Fruit fly (Drosophila melanogaster): ENCODE measurements around the gene Ost48.
A peak's percentile ranks its signal among the peaks of the same experiment; 100 is the strongest.

Gene Ost48

DNA sequence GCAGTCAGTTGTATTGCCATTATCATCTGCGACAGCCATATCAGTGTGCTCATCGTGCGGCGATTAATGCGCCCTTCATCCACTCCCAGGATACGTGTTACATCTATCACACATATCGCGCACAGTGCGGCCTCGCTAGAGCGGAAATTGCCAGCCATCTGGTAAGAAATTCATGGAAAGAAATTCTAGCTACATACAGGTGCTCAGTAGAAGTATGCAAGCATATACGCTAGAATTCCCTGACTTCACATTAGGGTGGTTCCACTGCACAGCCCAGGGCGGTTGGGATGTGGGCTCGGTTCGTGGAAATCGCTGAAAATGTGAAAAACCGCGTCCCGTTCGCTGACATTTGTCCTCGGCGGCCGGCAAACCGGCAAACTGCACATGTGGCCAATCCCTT, 17.1 kb downstream of the Ost48 start (continued):
- TF ChIP-seq CG3726 (GFP tag; IDR thresholded peaks at IDR 0.05) (peak; percentile 80; the same call in 2 of the 3 replicates), Six4 (GFP tag; optimal IDR thresholded peaks at IDR 0.05) (peak; percentile 68), Ravus (GFP tag; IDR thresholded peaks at IDR 0.05) (peak; percentile 55), CG2202 (tag; optimal IDR thresholded peaks at IDR 0.05) (peak; percentile 38), zen (tag; optimal IDR thresholded peaks at IDR 0.05) (peak; percentile 59), chinmo (GFP tag; IDR thresholded peaks at IDR 0.05; ENCODE audit: partially characterized antibody) (no peak), D (optimal IDR thresholded peaks at IDR 0.05) (no peak), D (GFP tag; optimal IDR thresholded peaks at IDR 0.05) (peak; percentile 70), sc (optimal IDR thresholded peaks at IDR 0.05) (no peak), sc (GFP tag; optimal IDR thresholded peaks at IDR 0.05) (peak; percentile 40), Mrtf (GFP tag; IDR thresholded peaks at IDR 0.05) (peak; percentile 85), tap (tag; optimal IDR thresholded peaks at IDR 0.05) (peak; percentile 75), Hmx (GFP tag; optimal IDR thresholded peaks at IDR 0.05) (no peak), CG6254 (GFP tag; optimal IDR thresholded peaks at IDR 0.05) (peak; percentile 40), jumu (GFP tag; optimal IDR thresholded peaks at IDR 0.05) (peak; percentile 65), CG2116 (GFP tag; optimal IDR thresholded peaks at IDR 0.05) (peak; percentile 5), CG32532 (GFP tag; IDR thresholded peaks at IDR 0.05) (peak; percentile 84), sqz (GFP tag; optimal IDR thresholded peaks at IDR 0.05) (peak; percentile 7), CG31441 (GFP tag; IDR thresholded peaks at IDR 0.05) (peak; percentile 63), Lim3 (GFP tag; IDR thresholded peaks at IDR 0.05) (peak; percentile 32; the same call in 1 of the 2 replicates), CG15696 (tag; optimal IDR thresholded peaks at IDR 0.05) (peak; percentile 82), Nf-YC (tag; optimal IDR thresholded peaks at IDR 0.05) (peak; percentile 47), Usf (GFP tag; optimal IDR thresholded peaks at IDR 0.05) (peak; percentile 42), CG10147 (GFP tag; optimal IDR thresholded peaks at IDR 0.05) (no peak), gcm (GFP tag; optimal IDR thresholded peaks at IDR 0.05) (peak; percentile 66), pho (GFP tag; optimal IDR thresholded peaks at IDR 0.05) (peak; percentile 38), CG3065 (GFP tag; optimal IDR thresholded peaks at IDR 0.05) (peak; percentile 20), Opbp (GFP tag; IDR thresholded peaks at IDR 0.05; ENCODE audit: partially characterized antibody) (no peak), Ets65A (GFP tag) (peak; percentile 92), exex (tag; optimal IDR thresholded peaks at IDR 0.05) (no peak), ftz-f1 (GFP tag; optimal IDR thresholded peaks at IDR 0.05) (no peak), CG10654 (GFP tag; optimal IDR thresholded peaks at IDR 0.05) (peak; percentile 64), fu2 (GFP tag; optimal IDR thresholded peaks at IDR 0.05) (no peak), CG8388 (GFP tag; optimal IDR thresholded peaks at IDR 0.05) (peak; percentile 48), trem (tag; optimal IDR thresholded peaks at IDR 0.05) (peak; percentile 31), ttk (GFP tag; IDR thresholded peaks at IDR 0.05) (peak; percentile 83), CG5180 (GFP tag; optimal IDR thresholded peaks at IDR 0.05) (peak; percentile 71), Hr78 (GFP tag; optimal IDR thresholded peaks at IDR 0.05) (no peak), CG14050 (GFP tag; IDR thresholded peaks at IDR 0.05) (peak; percentile 75), gce (GFP tag; IDR thresholded peaks at IDR 0.05) (peak; percentile 64; the same call in 2 of the 3 replicates), mirr (GFP tag; optimal IDR thresholded peaks at IDR 0.05) (peak; percentile 33), al (GFP tag; IDR thresholded peaks at IDR 0.05) (peak; percentile 55), klu (GFP tag; IDR thresholded peaks at IDR 0.05) (peak; percentile 45; the same call in 1 of the 2 replicates), ewg (GFP tag; optimal IDR thresholded peaks at IDR 0.05) (peak; percentile 53), CG8290 (GFP tag; optimal IDR thresholded peaks at IDR 0.05) (peak; percentile 61), CG8290 (tag; optimal IDR thresholded peaks at IDR 0.05) (peak in 1 of 2 experiments; percentile 8), gsb (GFP tag; IDR thresholded peaks at IDR 0.05) (peak; percentile 60), CG5245 (GFP tag; optimal IDR thresholded peaks at IDR 0.05) (peak; percentile 57), CG3281 (GFP tag; optimal IDR thresholded peaks at IDR 0.05) (peak; percentile 62), stc (GFP tag; IDR thresholded peaks at IDR 0.05) (peak; percentile 77), lov (optimal IDR thresholded peaks at IDR 0.05) (no peak), lov (GFP tag; IDR thresholded peaks at IDR 0.05) (peak; percentile 87)
